Fruit fly (Drosophila melanogaster): ENCODE results near the gene CG8219.

CG8219 gene

dm6 chr3L:6192822-6193555 lies 7.3 kb upstream of the CG8219 start, which contains the start of the genes Sf3b6 and Tnpo:
Gene Sf3b6, minus strand, starts transcription at chr3L:6193179.
Gene Tnpo, plus strand, starts transcription at chr3L:6193480.
- TF ChIP-seq noc (tag; optimal IDR thresholded peaks at IDR 0.05), result peak; percentile 80

dm6 chr3L:6193556-6194114 lies 6.6 kb upstream of the CG8219 start:
- no peak for TF ChIP-seq noc (tag; optimal IDR thresholded peaks at IDR 0.05)

- TF ChIP-seq noc (tag; optimal IDR thresholded peaks at IDR 0.05), result no peak
These were observed 15.9 kb downstream of the CG8219 start for dm6 chr3L:6215976-6216786.

dm6 chr3L:6216787-6217078 lies 16.5 kb downstream of the CG8219 start:
- TF ChIP-seq noc (tag; optimal IDR thresholded peaks at IDR 0.05), result no peak

dm6 chr3L:6217212-6217611 lies 16.9 kb downstream of the CG8219 start:
- no peak for TF ChIP-seq noc (tag; optimal IDR thresholded peaks at IDR 0.05)

- no peak for TF ChIP-seq noc (tag; optimal IDR thresholded peaks at IDR 0.05)
These were observed 17.5 kb downstream of the CG8219 start, which contains the start of gene LanA for dm6 chr3L:6217806-6218205. Gene LanA, minus strand, starts transcription at chr3L:6218022.

- TF ChIP-seq noc (tag; optimal IDR thresholded peaks at IDR 0.05), result no peak
These were observed 18.4 kb downstream of the CG8219 start for dm6 chr3L:6218517-6219155.

- TF ChIP-seq noc (tag; optimal IDR thresholded peaks at IDR 0.05), result no peak
These were observed 19.9 kb downstream of the CG8219 start, which contains the start of gene CG33946 for dm6 chr3L:6220187-6220586. Gene CG33946, plus strand, starts transcription at chr3L:6220578.

- no peak for TF ChIP-seq noc (tag; optimal IDR thresholded peaks at IDR 0.05)
These were observed 32.0 kb downstream of the CG8219 start, which contains the start of gene CG13299 for dm6 chr3L:6232261-6232660. Gene CG13299, minus strand, starts transcription at chr3L:6232361.

dm6 chr3L:6233281-6233680 lies 33.0 kb downstream of the CG8219 start, which contains the start of gene BG642312:
Gene BG642312, minus strand, starts transcription at chr3L:6233381.
- TF ChIP-seq noc (tag; optimal IDR thresholded peaks at IDR 0.05), result no peak

- no peak for TF ChIP-seq noc (tag; optimal IDR thresholded peaks at IDR 0.05)
These were observed 33.8 kb downstream of the CG8219 start, which contains the start of gene CG42714 for dm6 chr3L:6234035-6234434. Gene CG42714, minus strand, starts transcription at chr3L:6234056.

- TF ChIP-seq noc (tag; optimal IDR thresholded peaks at IDR 0.05), result no peak
These were observed 39.7 kb downstream of the CG8219 start, which contains the start of gene CG10226 for dm6 chr3L:6239968-6240367. Gene CG10226, minus strand, starts transcription at chr3L:6240068.

- TF ChIP-seq noc (tag; optimal IDR thresholded peaks at IDR 0.05), result no peak
These were observed 45.4 kb downstream of the CG8219 start, which contains the start of gene Mdr65 for dm6 chr3L:6245646-6246045. Gene Mdr65, minus strand, starts transcription at chr3L:6245746.

- no peak for TF ChIP-seq noc (tag; optimal IDR thresholded peaks at IDR 0.05)
These were observed 49.2 kb downstream of the CG8219 start for dm6 chr3L:6249178-6250078.

All from whole organism, larva.